Worm (Caenorhabditis elegans) whole organism, late embryonic: ENCODE measurements around the gene C46F2.1.

ENCODE experiments used
- T23F11.4 ChIP-seq: fragments of 200-800 bp; sonication (Bioruptor generic); optimal IDR thresholded peaks from 2 replicates; lab custom pipeline; 2018; ENCODE audit warnings: mild to moderate bottlenecking, missing genetic modification characterization, missing compliant biosample characterization
- ama-1 ChIP-seq: fragments of 150-350 bp; optimal IDR thresholded peaks from 2 replicates; lab custom pipeline; 2014
- ceh-18 ChIP-seq: sonication (generic microtip); optimal IDR thresholded peaks from 2 replicates; lab custom pipeline; 2016; ENCODE audit warnings: missing genetic modification characterization, missing compliant biosample characterization
- ceh-48 ChIP-seq: sonication (generic microtip); optimal IDR thresholded peaks from 2 replicates; lab custom pipeline; 2016; ENCODE audit warnings: missing genetic modification characterization, inconsistent platforms, missing compliant biosample characterization
- elt-2 ChIP-seq: sonication (generic microtip); optimal IDR thresholded peaks from 2 replicates; lab custom pipeline; 2016; ENCODE audit warnings: missing genetic modification reagents, missing genetic modification characterization, missing compliant biosample characterization
- ets-4 ChIP-seq: sonication (generic microtip); optimal IDR thresholded peaks from 2 replicates; lab custom pipeline; 2016; ENCODE audit warnings: missing genetic modification characterization, missing compliant biosample characterization
- eyg-1 ChIP-seq: sonication (generic microtip); optimal IDR thresholded peaks from 2 replicates; lab custom pipeline; 2016; ENCODE audit warnings: missing genotype, missing genetic modification characterization, missing compliant biosample characterization
- fkh-10 ChIP-seq: fragments of 150-350 bp; optimal IDR thresholded peaks from 2 replicates; lab custom pipeline; 2014; ENCODE audit warnings: missing biosample characterization, missing genetic modification reagents, missing genetic modification characterization
- hlh-30 ChIP-seq: sonication (generic microtip); optimal IDR thresholded peaks from 2 replicates; lab custom pipeline; 2017; ENCODE audit warnings: antibody characterized with exemption, missing genetic modification characterization, missing compliant biosample characterization; ENCODE audit not compliant: insufficient read depth
- pqm-1 ChIP-seq: sonication (generic microtip); optimal IDR thresholded peaks from 2 replicates; lab custom pipeline; 2016; ENCODE audit warnings: missing genetic modification characterization, missing compliant biosample characterization
- ref-2 ChIP-seq: sonication (generic microtip); optimal IDR thresholded peaks from 2 replicates; lab custom pipeline; 2016; ENCODE audit warnings: missing genetic modification characterization, missing compliant biosample characterization
- sox-2 ChIP-seq: fragments of 200-800 bp; sonication (Bioruptor generic); IDR thresholded peaks from 2 replicates; pipeline ENCODE4 v1.3.6; 2022; ENCODE audit warnings: missing genetic modification reagents, missing genetic modification characterization, missing compliant biosample characterization
- sox-4 ChIP-seq: sonication (generic microtip); optimal IDR thresholded peaks from 2 replicates; lab custom pipeline; 2017; ENCODE audit warnings: mild to moderate bottlenecking, missing genetic modification characterization, inconsistent platforms, missing compliant biosample characterization
- unc-42 ChIP-seq: sonication (generic microtip); optimal IDR thresholded peaks from 2 replicates; lab custom pipeline; 2016; ENCODE audit warnings: missing genotype, missing genetic modification characterization, missing compliant biosample characterization

DNA sequence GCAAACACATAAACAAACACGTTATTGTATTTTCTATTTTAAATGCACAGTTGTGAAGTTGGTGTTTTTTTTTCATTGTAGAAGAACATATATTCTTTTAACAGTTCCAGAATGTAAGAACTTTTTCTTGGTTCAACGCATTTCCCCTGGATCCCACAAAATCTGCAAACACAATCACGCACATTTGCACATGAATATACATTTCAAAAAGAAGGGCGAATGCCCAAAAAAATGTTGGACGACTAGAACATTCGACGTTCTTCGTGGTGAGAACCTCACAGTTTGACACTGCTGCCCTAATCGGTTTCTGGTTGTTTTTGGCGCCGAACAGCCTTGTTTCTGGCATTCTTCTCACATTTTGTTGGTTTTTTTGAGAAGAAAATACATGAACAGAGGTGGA is 31.7 kb downstream of the C46F2.1 start:
- TF ChIP-seq pqm-1 (tag; lab: Kevin White, UChicago) (no peak), fkh-10 (GFP tag; lab: Kevin White, UChicago) (no peak), ceh-18 (tag; lab: Kevin White, UChicago) (no peak), ref-2 (tag; lab: Kevin White, UChicago) (no peak), unc-42 (tag; lab: Kevin White, UChicago) (no peak), ets-4 (no peak), ceh-48 (tag; lab: Kevin White, UChicago) (no peak), T23F11.4 (GFP tag; lab: Kevin White, UChicago) (no peak), eyg-1 (tag; lab: Kevin White, UChicago) (no peak), ama-1 (lab: Kevin White, UChicago) (no peak), sox-2 (GFP tag; lab: Robert Waterston, UW) (no peak), hlh-30 (tag; lab: Kevin White, UChicago) (no peak), sox-4 (tag; lab: Kevin White, UChicago) (no peak), elt-2 (tag; lab: Kevin White, UChicago) (no peak)
